Fruit fly (Drosophila melanogaster): Measurements from ENCODE around the gene CG17801.

Gene CG17801

dm6 chr3R:17803025-17803424 is 3.9 kb downstream of the CG17801 start, which contains the start of gene CG17806:
Gene CG17806, minus strand, starts transcription at chr3R:17803260.
- TF ChIP-seq h (GFP tag; optimal IDR thresholded peaks at IDR 0.05): no peak
- TF ChIP-seq Myc (optimal IDR thresholded peaks at IDR 0.05): peak; percentile 8

- TF ChIP-seq sage (GFP tag; optimal IDR thresholded peaks at IDR 0.05) (no peak), N (GFP tag; optimal IDR thresholded peaks at IDR 0.05) (no peak), lola (GFP tag; optimal IDR thresholded peaks at IDR 0.05) (no peak), rgr (GFP tag; optimal IDR thresholded peaks at IDR 0.05) (no peak), Myc (optimal IDR thresholded peaks at IDR 0.05) (no peak), psq (GFP tag; optimal IDR thresholded peaks at IDR 0.05) (no peak), Jra (GFP tag; optimal IDR thresholded peaks at IDR 0.05) (no peak), usp (GFP tag; optimal IDR thresholded peaks at IDR 0.05) (no peak), HLH106 (tag; optimal IDR thresholded peaks at IDR 0.05) (no peak), CG32264 (GFP tag; optimal IDR thresholded peaks at IDR 0.05) (no peak), dl (GFP tag; optimal IDR thresholded peaks at IDR 0.05; ENCODE audit: insufficient read depth in 1 of 2, partially characterized antibody in 2 of 2) (no peak), Hr83 (GFP tag; optimal IDR thresholded peaks at IDR 0.05; ENCODE audit: poor library complexity, severe bottlenecking) (no peak), brk (GFP tag; optimal IDR thresholded peaks at IDR 0.05) (no peak), sv (GFP tag; optimal IDR thresholded peaks at IDR 0.05) (no peak), OdsH (GFP tag; optimal IDR thresholded peaks at IDR 0.05) (no peak), GATAd (GFP tag; optimal IDR thresholded peaks at IDR 0.05) (no peak)
These were observed 5.6 kb downstream of the CG17801 start, which contains the start of gene CG17803 for dm6 chr3R:17801264-17801663. Gene CG17803, minus strand, starts transcription at chr3R:17801512.

dm6 chr3R:17798211-17798737 is 8.6 kb downstream of the CG17801 start, which contains the start of gene CG7379:
Gene CG7379, minus strand, starts transcription at chr3R:17798304.
- no peak for TF ChIP-seq Dif (GFP tag; optimal IDR thresholded peaks at IDR 0.05; ENCODE audit: partially characterized antibody)
- TF ChIP-seq Sp1 (GFP tag; optimal IDR thresholded peaks at IDR 0.05): peak; percentile 80
- TF ChIP-seq sage (GFP tag; optimal IDR thresholded peaks at IDR 0.05): peak; percentile 86
- peak; percentile 82 for TF ChIP-seq CG32264 (GFP tag; optimal IDR thresholded peaks at IDR 0.05)
- TF ChIP-seq dl (GFP tag; optimal IDR thresholded peaks at IDR 0.05; ENCODE audit: insufficient read depth in 1 of 2, partially characterized antibody in 2 of 2): no peak
- no peak for TF ChIP-seq tai (GFP tag; optimal IDR thresholded peaks at IDR 0.05)
- TF ChIP-seq Jra (GFP tag; optimal IDR thresholded peaks at IDR 0.05): peak; percentile 95
- TF ChIP-seq Mio (GFP tag; optimal IDR thresholded peaks at IDR 0.05): peak; percentile 80
- TF ChIP-seq usp (GFP tag; optimal IDR thresholded peaks at IDR 0.05): no peak
- peak; percentile 91 for TF ChIP-seq fru (GFP tag; optimal IDR thresholded peaks at IDR 0.05)
- TF ChIP-seq Abd-B (GFP tag; optimal IDR thresholded peaks at IDR 0.05): no peak
- TF ChIP-seq Rel (GFP tag; optimal IDR thresholded peaks at IDR 0.05): peak; percentile 42
- peak; percentile 53 for TF ChIP-seq Rel (tag; optimal IDR thresholded peaks at IDR 0.05)
- peak; percentile 97 for TF ChIP-seq Hr83 (GFP tag; optimal IDR thresholded peaks at IDR 0.05; ENCODE audit: poor library complexity, severe bottlenecking)
- no peak for TF ChIP-seq Vsx2 (GFP tag; optimal IDR thresholded peaks at IDR 0.05; ENCODE audit: partially characterized antibody)
- TF ChIP-seq pan (optimal IDR thresholded peaks at IDR 0.05): no peak
- TF ChIP-seq sv (GFP tag; optimal IDR thresholded peaks at IDR 0.05): peak; percentile 85
- peak; percentile 57 for TF ChIP-seq jim (GFP tag; optimal IDR thresholded peaks at IDR 0.05)
- TF ChIP-seq woc (GFP tag; optimal IDR thresholded peaks at IDR 0.05): peak; percentile 71
- peak; percentile 95 for TF ChIP-seq h (GFP tag; optimal IDR thresholded peaks at IDR 0.05)
- TF ChIP-seq HLH106 (tag; optimal IDR thresholded peaks at IDR 0.05): peak; percentile 79
- TF ChIP-seq brk (GFP tag; optimal IDR thresholded peaks at IDR 0.05): no peak
- TF ChIP-seq dmrt93B (GFP tag; optimal IDR thresholded peaks at IDR 0.05): peak; percentile 86
- TF ChIP-seq Dfd (GFP tag; optimal IDR thresholded peaks at IDR 0.05): no peak
- peak; percentile 90 for TF ChIP-seq br (GFP tag; optimal IDR thresholded peaks at IDR 0.05)
- TF ChIP-seq lola (GFP tag; optimal IDR thresholded peaks at IDR 0.05): no peak
- peak; percentile 92 for TF ChIP-seq OdsH (GFP tag; optimal IDR thresholded peaks at IDR 0.05)
- no peak for TF ChIP-seq Hr78 (GFP tag; optimal IDR thresholded peaks at IDR 0.05)
- TF ChIP-seq psq (GFP tag; optimal IDR thresholded peaks at IDR 0.05): peak; percentile 88
- peak; percentile 94 for TF ChIP-seq rgr (GFP tag; optimal IDR thresholded peaks at IDR 0.05)
- peak; percentile 86 for TF ChIP-seq dsf (GFP tag; optimal IDR thresholded peaks at IDR 0.05; ENCODE audit: borderline replicate concordance)
- TF ChIP-seq CrebA (GFP tag; optimal IDR thresholded peaks at IDR 0.05; ENCODE audit: borderline replicate concordance): no peak
- peak; percentile 83 for TF ChIP-seq CG9705 (GFP tag; optimal IDR thresholded peaks at IDR 0.05)
- peak; percentile 82 for TF ChIP-seq Myc (optimal IDR thresholded peaks at IDR 0.05)
- peak; percentile 98 for TF ChIP-seq Hnf4 (GFP tag; optimal IDR thresholded peaks at IDR 0.05)
- TF ChIP-seq N (GFP tag; optimal IDR thresholded peaks at IDR 0.05): peak; percentile 38
- TF ChIP-seq GATAd (GFP tag; optimal IDR thresholded peaks at IDR 0.05): peak; percentile 80
- peak; percentile 54 to 96 for TF ChIP-seq foxo (GFP tag; optimal IDR thresholded peaks at IDR 0.05)
- TF ChIP-seq ey (GFP tag; optimal IDR thresholded peaks at IDR 0.05): peak; percentile 84
